Fruit fly (Drosophila melanogaster) Kc167 (cell line): Measurements from ENCODE around the gene CG7139.

Source experiments
- Myc ChIP-seq: fragments of >200 bp; optimal IDR thresholded peaks from 2 replicates; lab custom pipeline; 2017; ENCODE audit warnings: missing external identifiers
- h ChIP-seq: fragments of >200 bp; optimal IDR thresholded peaks from 3 replicates; lab custom pipeline; 2018; ENCODE audit warnings: missing external identifiers
- insv ChIP-seq: fragments of >200 bp; optimal IDR thresholded peaks from 3 replicates; lab custom pipeline; 2018; ENCODE audit warnings: missing external identifiers
- psq ChIP-seq: fragments of >200 bp; optimal IDR thresholded peaks from 2 replicates; lab custom pipeline; 2017; ENCODE audit warnings: missing external identifiers
- ttk ChIP-seq: sonication (Bioruptor generic); optimal IDR thresholded peaks from 2 replicates; lab custom pipeline; 2017; ENCODE audit warnings: missing external identifiers

DNA sequence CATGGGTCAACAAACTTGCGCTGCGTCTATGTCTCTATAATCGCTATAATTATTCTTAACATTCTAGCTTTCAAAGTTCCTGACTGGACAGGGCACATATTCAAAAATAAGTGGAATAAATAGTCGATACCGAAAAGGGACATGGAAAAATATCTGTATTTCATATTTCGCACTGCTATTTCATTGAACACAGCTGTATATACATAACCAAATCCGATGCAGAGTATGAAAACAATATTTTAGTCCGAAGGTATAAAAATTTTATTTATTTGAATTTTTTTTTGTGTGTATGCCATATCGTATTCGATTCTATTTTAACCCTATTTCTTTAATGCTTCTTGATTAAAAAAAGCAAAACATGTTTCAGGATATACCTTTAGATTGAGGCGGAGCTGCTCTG is 1.2 kb upstream of the CG7139 start:
- TF ChIP-seq h (lab: Kevin White, UChicago) (no peak), psq (lab: Kevin White, UChicago) (no peak), Myc (lab: Kevin White, UChicago) (no peak), insv (lab: Kevin White, UChicago) (no peak), ttk (no peak)
